Fruit fly (Drosophila melanogaster) whole organism, prepupa: ENCODE data around the gene Teh3.

Experiments used
- CG10669 ChIP-seq: fragments of 200-800 bp; sonication (Bioruptor generic); optimal IDR thresholded peaks from 3 replicates; lab custom pipeline; 2018; ENCODE audit warnings: missing biosample characterization, mild to moderate bottlenecking, missing genetic modification characterization, moderate library complexity
- CG11902 ChIP-seq: fragments of 200-800 bp; sonication (Bioruptor generic); optimal IDR thresholded peaks from 3 replicates; lab custom pipeline; 2016; ENCODE audit warnings: missing biosample characterization, missing genetic modification characterization
- CG15336 ChIP-seq: fragments of 200-800 bp; sonication (Bioruptor generic); IDR thresholded peaks from 2 replicates; pipeline ENCODE4 v1.3.6; 2022; ENCODE audit warnings: missing biosample characterization, missing genetic modification characterization
- CG16779 ChIP-seq: fragments of 200-800 bp; sonication (Bioruptor generic); optimal IDR thresholded peaks from 3 replicates; lab custom pipeline; 2017; ENCODE audit warnings: missing biosample characterization, mild to moderate bottlenecking, missing genetic modification characterization
- CG3032 ChIP-seq: fragments of 200-800 bp; optimal IDR thresholded peaks from 2 replicates; lab custom pipeline; 2019; ENCODE audit warnings: missing biosample characterization, mild to moderate bottlenecking, missing genetic modification characterization, moderate library complexity
- CG32006 ChIP-seq: fragments of 200-800 bp; sonication (Bioruptor generic); optimal IDR thresholded peaks from 3 replicates; lab custom pipeline; 2017; ENCODE audit warnings: missing biosample characterization, mild to moderate bottlenecking, missing genetic modification characterization
- CG3919 ChIP-seq: fragments of 200-800 bp; sonication (Bioruptor generic); optimal IDR thresholded peaks from 3 replicates; lab custom pipeline; 2016; ENCODE audit warnings: missing biosample characterization, missing genetic modification characterization
- CG4318 ChIP-seq: fragments of 200-800 bp; sonication (Bioruptor generic); optimal IDR thresholded peaks from 3 replicates; lab custom pipeline; 2017; ENCODE audit warnings: missing biosample characterization, mild to moderate bottlenecking, missing genetic modification characterization
- CG6163 ChIP-seq: fragments of 200-800 bp; sonication (Bioruptor generic); IDR thresholded peaks from 3 replicates; pipeline ENCODE4 v1.3.6; 2022; ENCODE audit warnings: missing biosample characterization, missing genetic modification characterization
- CG6854 ChIP-seq: fragments of 200-800 bp; sonication (Bioruptor generic); optimal IDR thresholded peaks from 2 replicates; lab custom pipeline; 2017; ENCODE audit warnings: missing biosample characterization, mild to moderate bottlenecking, missing genetic modification characterization
- CG7368 ChIP-seq: fragments of 200-800 bp; sonication (Bioruptor generic); optimal IDR thresholded peaks from 3 replicates; lab custom pipeline; 2016; ENCODE audit warnings: missing biosample characterization, missing genetic modification characterization
- CG8119 ChIP-seq: fragments of 200-800 bp; sonication (Bioruptor generic); IDR thresholded peaks from 3 replicates; pipeline ENCODE4 v1.3.6; 2022; ENCODE audit warnings: missing biosample characterization, missing genetic modification characterization
- CG9139 ChIP-seq: fragments of 200-800 bp; sonication (Bioruptor generic); optimal IDR thresholded peaks from 3 replicates; lab custom pipeline; 2017; ENCODE audit warnings: missing biosample characterization, mild to moderate bottlenecking, missing genetic modification characterization
- Eip75B ChIP-seq: fragments of 200-800 bp; sonication (Bioruptor generic); optimal IDR thresholded peaks from 3 replicates; lab custom pipeline; 2016; ENCODE audit warnings: missing biosample characterization, missing genetic modification characterization
- Ets96B ChIP-seq: fragments of 200-800 bp; optimal IDR thresholded peaks from 2 replicates; lab custom pipeline; 2019; ENCODE audit warnings: missing biosample characterization, mild to moderate bottlenecking, missing genetic modification characterization, moderate library complexity
- Hr38 ChIP-seq: sonication (Bioruptor generic); optimal IDR thresholded peaks from 2 replicates; lab custom pipeline; 2016; ENCODE audit warnings: missing biosample characterization, missing genetic modification characterization
- Hr39 ChIP-seq: fragments of 200-800 bp; sonication (Bioruptor generic); optimal IDR thresholded peaks from 2 replicates; lab custom pipeline; 2016; ENCODE audit warnings: missing biosample characterization, missing genetic modification characterization
- Hr4 ChIP-seq: fragments of 200-800 bp; sonication (Bioruptor generic); optimal IDR thresholded peaks from 3 replicates; lab custom pipeline; 2016; ENCODE audit warnings: missing biosample characterization, missing genetic modification characterization
- Lpt ChIP-seq: fragments of 200-800 bp; sonication (Bioruptor generic); optimal IDR thresholded peaks from 3 replicates; lab custom pipeline; 2016; ENCODE audit warnings: missing biosample characterization, missing genetic modification characterization
- Sox102F ChIP-seq: fragments of 200-800 bp; sonication (Bioruptor generic); optimal IDR thresholded peaks from 2 replicates; lab custom pipeline; 2016; ENCODE audit warnings: missing biosample characterization, mild to moderate bottlenecking, missing genetic modification characterization
- Sox14 ChIP-seq: fragments of 200-800 bp; sonication (Bioruptor generic); optimal IDR thresholded peaks from 3 replicates; lab custom pipeline; 2016; ENCODE audit warnings: missing biosample characterization, missing genetic modification characterization
- achi ChIP-seq: fragments of 200-800 bp; sonication (Bioruptor generic); optimal IDR thresholded peaks from 3 replicates; lab custom pipeline; 2016; ENCODE audit warnings: missing biosample characterization, missing genetic modification characterization
- dac ChIP-seq: fragments of 200-800 bp; sonication (Bioruptor generic); optimal IDR thresholded peaks from 2 replicates; lab custom pipeline; 2017; ENCODE audit warnings: missing biosample characterization, mild to moderate bottlenecking, missing genetic modification characterization
- esn ChIP-seq: fragments of 200-800 bp; sonication (Bioruptor generic); optimal IDR thresholded peaks from 2 replicates; lab custom pipeline; 2016; ENCODE audit warnings: missing biosample characterization, mild to moderate bottlenecking, missing genetic modification characterization, moderate library complexity
- fkh ChIP-seq: fragments of 200-800 bp; sonication (Bioruptor generic); optimal IDR thresholded peaks from 3 replicates; lab custom pipeline; 2017; ENCODE audit warnings: missing biosample characterization, mild to moderate bottlenecking, missing genetic modification characterization, moderate library complexity
- lz ChIP-seq: fragments of 200-800 bp; sonication (Bioruptor generic); optimal IDR thresholded peaks from 3 replicates; lab custom pipeline; 2016; ENCODE audit warnings: missing biosample characterization, missing genetic modification characterization
- pdm3 ChIP-seq: fragments of 200-800 bp; sonication (Bioruptor generic); optimal IDR thresholded peaks from 3 replicates; lab custom pipeline; 2016; ENCODE audit warnings: missing biosample characterization, missing genetic modification characterization
- spab ChIP-seq: fragments of 200-800 bp; sonication (Bioruptor generic); optimal IDR thresholded peaks from 2 replicates; lab custom pipeline; 2017; ENCODE audit warnings: missing biosample characterization, mild to moderate bottlenecking, missing genetic modification characterization, missing genetic modification reagents
- ss ChIP-seq, 2 experiments: fragments of 200-800 bp; sonication (Bioruptor generic); optimal IDR thresholded peaks; 2 replicates in 1 of 2; 3 replicates in 1 of 2; lab custom pipeline; 2017 to 2018; ENCODE audit warnings: mild to moderate bottlenecking in 2 of 2, missing biosample characterization in 2 of 2, missing genetic modification characterization in 2 of 2, moderate library complexity in 1 of 2
- svp ChIP-seq: fragments of 200-800 bp; sonication (Bioruptor generic); peaks from one replicate; lab custom pipeline; 2016; ENCODE audit warnings: missing biosample characterization, missing genetic modification characterization
- topi ChIP-seq: fragments of 200-800 bp; sonication (Bioruptor generic); optimal IDR thresholded peaks from 3 replicates; lab custom pipeline; 2016; ENCODE audit warnings: missing biosample characterization, missing genetic modification characterization
- vri ChIP-seq: fragments of 200-800 bp; sonication (Bioruptor generic); optimal IDR thresholded peaks from 3 replicates; lab custom pipeline; 2016; ENCODE audit warnings: missing biosample characterization, mild to moderate bottlenecking, missing genetic modification characterization

The Teh3 gene

dm6 chr3L:4148406-4148975 is 36.0 kb downstream of the Teh3 start, which contains the start of gene CG1299 (continued):
- no peak for TF ChIP-seq CG4318 (GFP tag; lab: Kevin White, UChicago)

DNA sequence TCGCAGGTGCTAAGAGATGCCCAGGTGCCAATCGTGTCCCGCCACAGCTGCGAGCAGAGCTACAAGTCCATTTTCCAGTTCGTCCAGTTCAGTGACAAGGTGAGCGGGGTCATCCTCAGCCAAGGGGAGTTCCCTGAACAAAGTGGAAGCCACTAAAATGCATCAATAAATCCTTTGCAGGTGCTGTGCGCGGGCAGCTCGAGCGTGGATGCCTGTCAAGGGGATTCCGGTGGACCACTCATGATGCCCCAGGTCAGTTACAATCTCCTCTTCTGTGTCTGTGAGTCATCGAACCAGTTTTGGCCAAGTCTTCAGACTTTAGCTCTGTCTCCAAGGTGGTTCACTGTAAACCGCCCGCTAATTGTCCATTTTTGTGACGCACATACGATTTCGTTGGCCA is 39.2 kb downstream of the Teh3 start:
- no peak for TF ChIP-seq CG6163 (GFP tag; lab: Robert Waterston, UW)
- TF ChIP-seq CG11902 = no peak
- TF ChIP-seq Sox102F = no peak
- no peak for TF ChIP-seq esn (GFP tag; lab: Kevin White, UChicago)
- no peak for TF ChIP-seq Hr38 (GFP tag; lab: Kevin White, UChicago)
- no peak for TF ChIP-seq CG16779
- no peak for TF ChIP-seq Eip75B (GFP tag; lab: Kevin White, UChicago)
- TF ChIP-seq CG10669 = no peak
- TF ChIP-seq lz (GFP tag; lab: Kevin White, UChicago) = no peak
- no peak for TF ChIP-seq CG3919
- TF ChIP-seq dac (GFP tag; lab: Kevin White, UChicago) = no peak
- TF ChIP-seq fkh (GFP tag; lab: Kevin White, UChicago) = no peak
- TF ChIP-seq Hr4 = no peak
- no peak for TF ChIP-seq CG9139 (GFP tag; lab: Kevin White, UChicago)

DNA sequence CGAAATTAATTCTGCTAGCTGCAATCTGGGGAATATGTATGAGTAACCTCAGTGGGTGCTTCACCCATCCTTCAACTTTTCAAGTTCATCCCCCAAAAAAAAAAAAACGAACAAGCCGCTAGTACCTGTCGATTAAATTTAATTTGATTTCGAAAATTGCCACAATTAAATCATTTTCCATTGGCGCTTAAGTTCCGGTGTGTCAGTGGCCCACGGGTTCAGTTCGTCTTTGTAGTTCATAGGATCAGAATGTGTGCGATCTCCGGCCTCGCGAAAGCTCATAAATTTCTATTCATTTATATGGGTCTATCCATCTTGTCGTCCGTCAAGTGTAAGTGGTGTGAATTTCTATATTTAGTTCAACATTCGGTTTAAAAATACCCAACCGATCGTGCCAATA is 42.4 kb downstream of the Teh3 start, which contains the start of gene CG32260:
Gene CG32260, plus strand, starts transcription at position 301 of the 400 bp plus-strand sequence.
- TF ChIP-seq ss (GFP tag; optimal IDR thresholded peaks at IDR 0.05; lab: Kevin White, UChicago) (no peak), CG3032 (tag; lab: Kevin White, UChicago) (no peak)

DNA sequence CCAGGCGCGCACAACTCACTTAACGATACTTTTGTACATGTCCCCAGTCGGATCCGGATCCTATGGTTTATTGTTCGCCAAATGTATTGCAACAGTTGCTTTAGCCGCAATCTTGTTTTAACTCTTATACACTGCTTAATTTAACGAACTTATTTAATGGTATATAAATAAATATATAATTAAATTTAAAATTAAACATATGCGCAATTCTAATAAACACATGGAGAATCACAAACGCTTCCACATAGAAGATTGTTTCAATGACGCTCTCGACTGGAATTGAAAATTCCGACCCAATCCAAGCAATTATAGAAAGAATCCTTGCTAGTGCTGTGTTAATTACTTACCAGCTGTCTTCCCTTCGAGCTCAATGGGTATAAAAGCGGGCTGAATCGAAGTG is 43.3 kb downstream of the Teh3 start, which contains the start of gene Akh:
Gene Akh, plus strand, starts transcription at position 301 of the 400 bp plus-strand sequence.
- peak; percentile 20 for TF ChIP-seq svp (GFP tag; lab: Kevin White, UChicago)
- TF ChIP-seq CG7368 (GFP tag; lab: Kevin White, UChicago) = no peak
- no peak for TF ChIP-seq achi (GFP tag; lab: Kevin White, UChicago)
- TF ChIP-seq, all 60 proteins: peak for 1

dm6 chr3L:4138804-4139521 is 45.5 kb downstream of the Teh3 start, which contains the start of the genes Rop and Ras64B:
TSS of gene Rop (minus strand) at chr3L:4138996.
TSS of gene Ras64B (plus strand) at chr3L:4139076.
- peak; percentile 20 for TF ChIP-seq lz (GFP tag; lab: Kevin White, UChicago)
- TF ChIP-seq Hr39 (GFP tag; lab: Kevin White, UChicago) = no peak
- peak; percentile 94 for TF ChIP-seq svp (GFP tag; lab: Kevin White, UChicago)
- peak; percentile 75 for TF ChIP-seq Sox14
- TF ChIP-seq CG15336 (GFP tag; lab: Robert Waterston, UW) = peak; percentile 14; the same call in 1 of the 2 replicates
- no peak for TF ChIP-seq CG16779
- TF ChIP-seq vri (GFP tag; lab: Kevin White, UChicago) = no peak
- no peak for TF ChIP-seq CG7368 (GFP tag; lab: Kevin White, UChicago)
- TF ChIP-seq fkh (GFP tag; lab: Kevin White, UChicago) = peak; percentile 87
- TF ChIP-seq CG9139 (GFP tag; lab: Kevin White, UChicago) = no peak
- TF ChIP-seq CG3032 (tag; lab: Kevin White, UChicago) = peak; percentile 29
- TF ChIP-seq esn (GFP tag; lab: Kevin White, UChicago) = peak; percentile 57
- no peak for TF ChIP-seq Ets96B (tag; lab: Kevin White, UChicago)
- TF ChIP-seq CG8119 (GFP tag; lab: Robert Waterston, UW) = peak; percentile 22; the same call in 1 of the 3 replicates
- no peak for TF ChIP-seq spab
- TF ChIP-seq Lpt (GFP tag; lab: Kevin White, UChicago) = no peak
- TF ChIP-seq, all 60 proteins: peak for 8

- TF ChIP-seq CG32006 = no peak
- no peak for TF ChIP-seq pdm3 (GFP tag; lab: Kevin White, UChicago)
- no peak for TF ChIP-seq CG3919
- TF ChIP-seq Hr38 (GFP tag; lab: Kevin White, UChicago) = no peak
- no peak for TF ChIP-seq topi (GFP tag; lab: Kevin White, UChicago)
- TF ChIP-seq CG6854 = no peak
- no peak for TF ChIP-seq CG3032 (tag; lab: Kevin White, UChicago)
- TF ChIP-seq, all 60 proteins: peak for 0
Measured at dm6 chr3L:4135857-4136256, 48.6 kb downstream of the Teh3 start, which contains the start of gene RfC4. TSS of gene RfC4 (minus strand) at chr3L:4136038.
